Fruit fly (Drosophila melanogaster) whole organism, adult: ENCODE data around the gene CG15578.

Source experiments
- CG11617 ChIP-seq: fragments of 200-800 bp; sonication (Bioruptor generic); optimal IDR thresholded peaks from 2 replicates; lab custom pipeline; 2017; ENCODE audit warnings: mild to moderate bottlenecking, missing biosample characterization, missing genetic modification reagents, missing genetic modification characterization
- CG12768 ChIP-seq: fragments of 200-800 bp; sonication (Bioruptor generic); optimal IDR thresholded peaks from 2 replicates; lab custom pipeline; 2017; ENCODE audit warnings: missing biosample characterization, missing genetic modification characterization, mild to moderate bottlenecking, moderate library complexity, missing genetic modification reagents
- CG14711 ChIP-seq: fragments of 200-800 bp; sonication (Bioruptor generic); optimal IDR thresholded peaks from 2 replicates; lab custom pipeline; 2018; ENCODE audit warnings: missing biosample characterization, mild to moderate bottlenecking, missing genetic modification characterization, moderate library complexity
- CG1620 ChIP-seq: fragments of 200-800 bp; sonication (Bioruptor generic); optimal IDR thresholded peaks from 2 replicates; lab custom pipeline; 2016; ENCODE audit warnings: missing biosample characterization, missing genetic modification characterization
- CG33017 ChIP-seq: fragments of 200-800 bp; sonication (Bioruptor generic); optimal IDR thresholded peaks from 2 replicates; lab custom pipeline; 2018; ENCODE audit warnings: missing biosample characterization, mild to moderate bottlenecking, missing genetic modification characterization, moderate library complexity
- CG5204 ChIP-seq: fragments of 200-800 bp; sonication (Bioruptor generic); optimal IDR thresholded peaks from 2 replicates; lab custom pipeline; 2016; ENCODE audit warnings: missing biosample characterization, missing genetic modification characterization
- CG7045 ChIP-seq: fragments of 200-800 bp; sonication (Bioruptor generic); optimal IDR thresholded peaks from 2 replicates; lab custom pipeline; 2017; ENCODE audit warnings: missing biosample characterization, mild to moderate bottlenecking, missing genetic modification characterization
- CG7101 ChIP-seq: fragments of 200-800 bp; sonication (Bioruptor generic); optimal IDR thresholded peaks from 2 replicates; lab custom pipeline; 2018; ENCODE audit warnings: missing biosample characterization, mild to moderate bottlenecking, missing genetic modification characterization, moderate library complexity
- Clk ChIP-seq: fragments of 200-800 bp; sonication (Bioruptor generic); optimal IDR thresholded peaks from 2 replicates; lab custom pipeline; 2017; ENCODE audit warnings: missing biosample characterization, missing genetic modification characterization
- Crg-1 ChIP-seq: fragments of 200-800 bp; sonication (Bioruptor generic); optimal IDR thresholded peaks from 2 replicates; lab custom pipeline; 2016; ENCODE audit warnings: missing biosample characterization, missing genetic modification characterization
- Hr96 ChIP-seq: fragments of 200-800 bp; sonication (Bioruptor generic); optimal IDR thresholded peaks from 2 replicates; lab custom pipeline; 2016; ENCODE audit warnings: missing biosample characterization, missing genetic modification characterization
- Mnt ChIP-seq: fragments of 200-800 bp; sonication (Bioruptor generic); optimal IDR thresholded peaks from 2 replicates; lab custom pipeline; 2016; ENCODE audit warnings: missing biosample characterization, mild to moderate bottlenecking, missing genetic modification characterization
- bab1 ChIP-seq: fragments of 200-800 bp; sonication (Bioruptor generic); optimal IDR thresholded peaks from 3 replicates; lab custom pipeline; 2019; ENCODE audit warnings: missing biosample characterization, mild to moderate bottlenecking, missing genetic modification characterization, moderate library complexity
- cic ChIP-seq: fragments of 200-800 bp; sonication (Bioruptor generic); optimal IDR thresholded peaks from 2 replicates; lab custom pipeline; 2017; ENCODE audit warnings: missing biosample characterization, mild to moderate bottlenecking, missing genetic modification characterization, moderate library complexity
- cnc ChIP-seq, 2 experiments: fragments of >200 bp; optimal IDR thresholded peaks; 2 replicates each; lab custom pipeline; 2017
- kay ChIP-seq: fragments of 200-800 bp; sonication (Bioruptor generic); peaks from one replicate; lab custom pipeline; 2016; ENCODE audit warnings: missing biosample characterization, missing genetic modification characterization, borderline replicate concordance
- ovo ChIP-seq: fragments of 200-800 bp; sonication (Bioruptor generic); optimal IDR thresholded peaks from 2 replicates; lab custom pipeline; 2016; ENCODE audit warnings: missing biosample characterization, missing genetic modification characterization
- pad ChIP-seq: fragments of 200-800 bp; sonication (Bioruptor generic); optimal IDR thresholded peaks from 3 replicates; lab custom pipeline; 2017; ENCODE audit warnings: missing biosample characterization, missing genetic modification characterization, mild to moderate bottlenecking, moderate library complexity, missing genetic modification reagents
- tj ChIP-seq: fragments of 200-800 bp; sonication (Bioruptor generic); optimal IDR thresholded peaks from 3 replicates; lab custom pipeline; 2017; ENCODE audit warnings: missing biosample characterization, mild to moderate bottlenecking, missing genetic modification characterization, moderate library complexity
- toe ChIP-seq: fragments of 200-800 bp; sonication (Bioruptor generic); optimal IDR thresholded peaks from 2 replicates; lab custom pipeline; 2016; ENCODE audit warnings: missing biosample characterization, missing genetic modification characterization

CG15578 gene

DNA sequence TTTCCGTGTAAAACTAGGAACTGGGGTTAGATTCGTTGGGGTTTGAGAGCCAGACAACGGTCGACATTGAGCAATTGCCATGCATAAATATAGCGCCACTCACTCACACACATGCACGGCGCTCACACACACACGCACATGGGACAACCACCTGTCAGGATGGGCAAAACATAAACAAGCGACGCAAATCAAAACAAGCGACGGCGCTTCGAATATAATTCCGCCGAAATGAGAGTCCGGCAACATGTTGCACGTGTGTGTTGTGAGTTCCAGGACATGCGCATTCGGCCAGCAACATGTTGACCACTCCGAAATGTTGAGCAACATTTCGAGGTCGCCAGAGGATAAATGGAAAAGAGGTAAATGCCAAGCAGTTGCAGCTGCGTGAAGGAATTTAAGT lies 3.0 kb upstream of the CG15578 start:
- no peak for TF ChIP-seq pad (GFP tag; lab: Kevin White, UChicago)
- no peak for TF ChIP-seq CG7101 (tag; lab: Kevin White, UChicago)
- TF ChIP-seq CG12768 (GFP tag; lab: Kevin White, UChicago) = no peak
- TF ChIP-seq ovo (GFP tag; lab: Kevin White, UChicago) = no peak
- TF ChIP-seq cic (GFP tag; lab: Kevin White, UChicago) = no peak
- no peak for TF ChIP-seq Hr96
- TF ChIP-seq bab1 = no peak
- TF ChIP-seq CG33017 (tag; lab: Kevin White, UChicago) = no peak
- TF ChIP-seq Mnt (GFP tag; lab: Kevin White, UChicago) = no peak
- TF ChIP-seq CG14711 (tag; lab: Kevin White, UChicago) = no peak
- TF ChIP-seq CG7045 (GFP tag; lab: Kevin White, UChicago) = no peak
- no peak for TF ChIP-seq Crg-1 (GFP tag; lab: Kevin White, UChicago)
- no peak for TF ChIP-seq toe (GFP tag; lab: Kevin White, UChicago)
- TF ChIP-seq CG11617 (GFP tag; lab: Kevin White, UChicago) = no peak
- TF ChIP-seq tj (GFP tag; lab: Kevin White, UChicago) = no peak

- TF ChIP-seq pad (GFP tag; lab: Kevin White, UChicago) = no peak
- TF ChIP-seq Hr96 = no peak
- TF ChIP-seq CG7045 (GFP tag; lab: Kevin White, UChicago) = no peak
- no peak for TF ChIP-seq CG5204 (GFP tag; lab: Kevin White, UChicago)
- TF ChIP-seq cic (GFP tag; lab: Kevin White, UChicago) = no peak
- TF ChIP-seq CG14711 (tag; lab: Kevin White, UChicago) = no peak
- TF ChIP-seq CG12768 (GFP tag; lab: Kevin White, UChicago) = no peak
- no peak for TF ChIP-seq toe (GFP tag; lab: Kevin White, UChicago)
Measured at dm6 chrX:4276900-4277299, 861 bp downstream of the CG15578 start, which contains the start of gene CG15577. Gene CG15577 (minus strand): TSS chrX:4277000.

DNA sequence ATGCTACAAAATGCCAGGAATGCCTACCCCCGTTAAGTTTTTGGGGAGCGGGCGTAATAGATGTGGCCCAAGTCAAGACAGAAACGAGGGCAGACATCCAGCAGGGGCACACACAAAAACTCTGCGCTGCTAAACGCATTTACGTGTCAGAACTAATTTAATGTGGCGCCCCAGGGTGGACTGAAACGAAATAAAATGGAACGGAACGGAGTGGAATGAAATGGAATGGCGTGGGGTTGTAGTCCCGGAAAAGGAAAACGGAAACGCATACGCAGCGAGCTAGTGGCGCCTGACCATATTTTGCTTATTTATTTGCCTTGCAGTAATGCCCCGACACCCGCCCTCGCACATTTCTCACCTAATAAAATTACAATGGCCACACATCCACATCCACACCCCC lies 4.3 kb downstream of the CG15578 start:
- TF ChIP-seq CG7101 (tag; lab: Kevin White, UChicago) (no peak), pad (GFP tag; lab: Kevin White, UChicago) (no peak)

DNA sequence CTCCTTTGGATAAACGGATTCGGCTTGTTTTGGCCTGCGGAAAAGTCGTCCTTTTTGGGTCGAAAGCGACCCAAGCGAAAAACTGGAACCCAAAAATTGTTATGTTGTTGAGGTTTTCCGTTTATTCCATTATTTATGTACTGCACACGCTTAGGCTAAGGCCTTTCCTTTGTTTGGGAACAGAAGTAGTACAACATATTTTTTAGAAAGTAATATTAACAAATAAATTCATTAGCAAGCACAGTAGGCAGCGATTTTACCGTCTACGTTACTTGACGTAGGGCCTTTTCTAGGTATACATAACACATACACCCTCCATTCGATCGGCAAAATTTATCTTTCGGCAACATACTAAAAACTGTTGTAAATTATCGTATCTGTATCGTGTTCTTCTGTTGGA lies 9.4 kb downstream of the CG15578 start, which contains the start of gene CG15572:
Gene CG15572 (plus strand): TSS at position 301 of the 400 bp plus-strand sequence.
- TF ChIP-seq Crg-1 (GFP tag; lab: Kevin White, UChicago) = no peak
- TF ChIP-seq CG11617 (GFP tag; lab: Kevin White, UChicago) = no peak
- no peak for TF ChIP-seq toe (GFP tag; lab: Kevin White, UChicago)
- no peak for TF ChIP-seq cnc (optimal IDR thresholded peaks at IDR 0.05; lab: Kevin White, UChicago)
- TF ChIP-seq bab1 = no peak
- TF ChIP-seq pad (GFP tag; lab: Kevin White, UChicago) = no peak
- TF ChIP-seq kay (GFP tag; lab: Kevin White, UChicago) = no peak
- TF ChIP-seq CG7045 (GFP tag; lab: Kevin White, UChicago) = no peak
- no peak for TF ChIP-seq Clk (GFP tag; lab: Kevin White, UChicago)
- TF ChIP-seq tj (GFP tag; lab: Kevin White, UChicago) = no peak
- TF ChIP-seq Mnt (GFP tag; lab: Kevin White, UChicago) = no peak
- TF ChIP-seq CG14711 (tag; lab: Kevin White, UChicago) = no peak
- no peak for TF ChIP-seq CG1620 (GFP tag; lab: Kevin White, UChicago)

- TF ChIP-seq Hr96 (no peak), CG11617 (GFP tag; lab: Kevin White, UChicago) (no peak), ovo (GFP tag; lab: Kevin White, UChicago) (no peak), cnc (optimal IDR thresholded peaks at IDR 0.05; lab: Kevin White, UChicago) (no peak), CG12768 (GFP tag; lab: Kevin White, UChicago) (no peak)
Measured at dm6 chrX:4265797-4266196, 12.0 kb downstream of the CG15578 start, which contains the start of gene CG12691. Gene CG12691 (plus strand): TSS chrX:4266097.

DNA sequence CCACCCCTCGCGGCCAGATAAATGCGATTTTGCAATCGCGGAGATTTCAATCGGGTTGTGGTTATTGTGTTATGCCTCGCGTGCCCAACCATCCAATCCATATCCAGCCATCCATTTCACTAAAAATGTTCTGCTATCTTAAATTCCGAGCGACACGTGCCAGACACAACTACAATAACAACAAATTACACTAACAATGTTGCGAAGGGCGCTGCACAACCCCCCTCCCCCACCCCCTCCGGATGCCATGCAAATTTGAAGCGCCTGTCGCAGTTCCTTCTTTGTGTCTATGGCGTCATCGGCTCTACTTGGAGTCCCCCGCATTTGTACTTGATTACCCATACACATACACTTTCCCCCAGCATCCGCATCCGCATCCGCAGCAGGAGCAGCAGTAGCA lies 12.4 kb downstream of the CG15578 start:
- TF ChIP-seq CG14711 (tag; lab: Kevin White, UChicago) (no peak), cnc (optimal IDR thresholded peaks at IDR 0.05; lab: Kevin White, UChicago) (no peak), CG12768 (GFP tag; lab: Kevin White, UChicago) (no peak), kay (GFP tag; lab: Kevin White, UChicago) (no peak), CG33017 (tag; lab: Kevin White, UChicago) (no peak), Clk (GFP tag; lab: Kevin White, UChicago) (no peak), Mnt (GFP tag; lab: Kevin White, UChicago) (no peak), ovo (GFP tag; lab: Kevin White, UChicago) (no peak), CG11617 (GFP tag; lab: Kevin White, UChicago) (no peak), pad (GFP tag; lab: Kevin White, UChicago) (no peak), cic (GFP tag; lab: Kevin White, UChicago) (no peak), bab1 (no peak), tj (GFP tag; lab: Kevin White, UChicago) (no peak), CG5204 (GFP tag; lab: Kevin White, UChicago) (no peak), CG7101 (tag; lab: Kevin White, UChicago) (no peak), Hr96 (no peak), CG1620 (GFP tag; lab: Kevin White, UChicago) (no peak), Crg-1 (GFP tag; lab: Kevin White, UChicago) (no peak), CG7045 (GFP tag; lab: Kevin White, UChicago) (no peak)
